Fruit fly (Drosophila melanogaster) whole organism, embryonic: ENCODE measurements around the gene CRIF.

Experiments
- Abd-B ChIP-seq: fragments of 200-800 bp; sonication (Bioruptor generic); optimal IDR thresholded peaks from 2 replicates; lab custom pipeline; 2018; ENCODE audit warnings: missing biosample characterization, mild to moderate bottlenecking, missing genetic modification characterization, moderate library complexity
- Atf-2 ChIP-seq: fragments of 200-800 bp; sonication (Bioruptor generic); optimal IDR thresholded peaks from 2 replicates; lab custom pipeline; 2016; ENCODE audit warnings: missing biosample characterization, missing genetic modification characterization
- Blimp-1 ChIP-seq: fragments of 200-800 bp; sonication (Bioruptor generic); optimal IDR thresholded peaks from 3 replicates; lab custom pipeline; 2018; ENCODE audit warnings: missing biosample characterization, missing genetic modification characterization, mild to moderate bottlenecking, moderate library complexity, missing genetic modification reagents
- Bteb2 ChIP-seq: fragments of 200-800 bp; sonication (Bioruptor generic); optimal IDR thresholded peaks from 2 replicates; lab custom pipeline; 2016; ENCODE audit warnings: missing biosample characterization, missing genetic modification characterization
- C15 ChIP-seq: fragments of 200-800 bp; sonication (Bioruptor generic); IDR thresholded peaks from 3 replicates; pipeline ENCODE4 v1.3.6; 2022; ENCODE audit warnings: missing biosample characterization, missing genetic modification characterization
- CG10565 ChIP-seq: fragments of 200-800 bp; sonication (Bioruptor generic); optimal IDR thresholded peaks from 3 replicates; lab custom pipeline; 2016; ENCODE audit warnings: missing biosample characterization, mild to moderate bottlenecking, missing genetic modification characterization
- CG11093 ChIP-seq: fragments of 200-800 bp; sonication (Bioruptor generic); IDR thresholded peaks from 3 replicates; pipeline ENCODE4 v1.3.6; 2022; ENCODE audit warnings: missing biosample characterization, missing genetic modification characterization
- CG11456 ChIP-seq: fragments of 200-800 bp; sonication (Bioruptor generic); IDR thresholded peaks from 3 replicates; pipeline ENCODE4 v1.3.6; 2022; ENCODE audit warnings: missing biosample characterization, missing genetic modification characterization
- CG12071 ChIP-seq: fragments of 200-800 bp; sonication (Bioruptor generic); optimal IDR thresholded peaks from 3 replicates; lab custom pipeline; 2018; ENCODE audit warnings: missing biosample characterization, mild to moderate bottlenecking, missing genetic modification characterization
- CG12104 ChIP-seq: fragments of 200-800 bp; sonication (Bioruptor generic); optimal IDR thresholded peaks from 3 replicates; lab custom pipeline; 2016; ENCODE audit warnings: missing biosample characterization, missing genetic modification characterization
- CG13296 ChIP-seq: fragments of 200-800 bp; sonication (Bioruptor generic); optimal IDR thresholded peaks from 3 replicates; lab custom pipeline; 2018; ENCODE audit warnings: missing biosample characterization, mild to moderate bottlenecking, missing genetic modification characterization
- CG14441 ChIP-seq: fragments of 200-800 bp; sonication (Bioruptor generic); IDR thresholded peaks from 2 replicates; pipeline ENCODE4 v1.3.6; 2022; ENCODE audit warnings: missing biosample characterization, missing genetic modification characterization
- CG15269 ChIP-seq: fragments of 200-800 bp; sonication (Bioruptor generic); optimal IDR thresholded peaks from 2 replicates; lab custom pipeline; 2018; ENCODE audit warnings: missing biosample characterization, mild to moderate bottlenecking, missing genetic modification characterization, moderate library complexity
- CG15696 ChIP-seq: fragments of 200-800 bp; sonication (Bioruptor generic); optimal IDR thresholded peaks from 2 replicates; lab custom pipeline; 2019; ENCODE audit warnings: missing biosample characterization, mild to moderate bottlenecking, missing genetic modification characterization, moderate library complexity
- CG30431 ChIP-seq: fragments of 200-800 bp; sonication (Bioruptor generic); optimal IDR thresholded peaks from 2 replicates; lab custom pipeline; 2017; ENCODE audit warnings: missing biosample characterization, missing genetic modification characterization
- CG33213 ChIP-seq: fragments of 200-800 bp; sonication (Bioruptor generic); optimal IDR thresholded peaks from 3 replicates; lab custom pipeline; 2016; ENCODE audit warnings: missing biosample characterization, missing genetic modification characterization
- CG3407 ChIP-seq: fragments of 200-800 bp; sonication (Bioruptor generic); optimal IDR thresholded peaks from 2 replicates; lab custom pipeline; 2018; ENCODE audit warnings: missing biosample characterization, mild to moderate bottlenecking, missing genetic modification characterization
- CG43689 ChIP-seq: fragments of 200-800 bp; sonication (Bioruptor generic); IDR thresholded peaks from 2 replicates; pipeline ENCODE4 v1.3.6; 2022; ENCODE audit warnings: missing biosample characterization, missing genetic modification characterization
- CG8089 ChIP-seq: fragments of 200-800 bp; sonication (Bioruptor generic); optimal IDR thresholded peaks from 3 replicates; lab custom pipeline; 2016; ENCODE audit warnings: missing biosample characterization, missing genetic modification characterization
- CHES-1-like ChIP-seq: fragments of 200-800 bp; sonication (Bioruptor generic); optimal IDR thresholded peaks from 2 replicates; lab custom pipeline; 2016; ENCODE audit warnings: missing biosample characterization, missing genetic modification characterization
- Dek ChIP-seq: fragments of 200-800 bp; sonication (Bioruptor generic); optimal IDR thresholded peaks from 3 replicates; lab custom pipeline; 2019; ENCODE audit warnings: missing biosample characterization, mild to moderate bottlenecking, missing genetic modification characterization, moderate library complexity
- Dip2 ChIP-seq: fragments of 200-800 bp; sonication (Bioruptor generic); IDR thresholded peaks from 2 replicates; pipeline ENCODE4 v1.3.6; 2022; ENCODE audit warnings: missing biosample characterization, missing genetic modification characterization
- HmgD ChIP-seq: fragments of 200-800 bp; sonication (Bioruptor generic); optimal IDR thresholded peaks from 3 replicates; lab custom pipeline; 2016; ENCODE audit warnings: missing biosample characterization, missing genetic modification characterization
- NfI ChIP-seq: fragments of 200-800 bp; sonication (Bioruptor generic); optimal IDR thresholded peaks from 3 replicates; lab custom pipeline; 2018; ENCODE audit warnings: missing biosample characterization, mild to moderate bottlenecking, missing genetic modification characterization, moderate library complexity
- Sox102F ChIP-seq: fragments of 200-800 bp; sonication (Bioruptor generic); optimal IDR thresholded peaks from 2 replicates; lab custom pipeline; 2018; ENCODE audit warnings: missing biosample characterization, mild to moderate bottlenecking, missing genetic modification characterization, moderate library complexity
- Sry-β ChIP-seq: fragments of 200-800 bp; sonication (Bioruptor generic); optimal IDR thresholded peaks from 2 replicates; lab custom pipeline; 2018; ENCODE audit warnings: missing biosample characterization, mild to moderate bottlenecking, missing genetic modification characterization, moderate library complexity
- Ssrp ChIP-seq: fragments of 200-800 bp; sonication (Bioruptor generic); optimal IDR thresholded peaks from 2 replicates; lab custom pipeline; 2018; ENCODE audit warnings: missing biosample characterization, mild to moderate bottlenecking, missing genetic modification characterization, moderate library complexity
- Vsx1 ChIP-seq: fragments of 200-800 bp; sonication (Bioruptor generic); optimal IDR thresholded peaks from 2 replicates; lab custom pipeline; 2017; ENCODE audit warnings: missing biosample characterization, mild to moderate bottlenecking, missing genetic modification characterization, missing genetic modification reagents
- bowl ChIP-seq: fragments of 200-800 bp; sonication (Bioruptor generic); IDR thresholded peaks from 2 replicates; pipeline ENCODE4 v1.3.6; 2022; ENCODE audit warnings: missing biosample characterization, missing genetic modification characterization
- bsh ChIP-seq, 2 experiments: fragments of 200-800 bp; sonication (Bioruptor generic); optimal IDR thresholded peaks; 2 replicates each; lab custom pipeline; 2017 to 2018; ENCODE audit warnings: mild to moderate bottlenecking in 2 of 2, missing biosample characterization in 2 of 2, missing genetic modification characterization in 2 of 2, moderate library complexity in 1 of 2
- btn ChIP-seq: fragments of 200-800 bp; sonication (Bioruptor generic); optimal IDR thresholded peaks from 2 replicates; lab custom pipeline; 2016; ENCODE audit warnings: missing biosample characterization, missing genetic modification characterization
- danr ChIP-seq: fragments of 200-800 bp; sonication (Bioruptor generic); IDR thresholded peaks from 2 replicates; pipeline ENCODE4 v1.3.6; 2022; ENCODE audit warnings: missing biosample characterization, missing genetic modification characterization
- dpn ChIP-seq, 2 experiments: fragments of 200-800 bp; sonication (Bioruptor generic); optimal IDR thresholded peaks; 3 replicates each; lab custom pipeline; 2016; ENCODE audit warnings: missing biosample characterization in 2 of 2, missing genetic modification characterization in 2 of 2
- ewg ChIP-seq: fragments of 200-800 bp; sonication (Bioruptor generic); optimal IDR thresholded peaks from 3 replicates; lab custom pipeline; 2017; ENCODE audit warnings: mild to moderate bottlenecking, missing biosample characterization, missing genetic modification reagents, missing genetic modification characterization
- jigr1 ChIP-seq: fragments of 200-800 bp; sonication (Bioruptor generic); IDR thresholded peaks from 3 replicates; pipeline ENCODE4 v1.3.6; 2022; ENCODE audit warnings: missing biosample characterization, missing genetic modification characterization
- klu ChIP-seq: fragments of 200-800 bp; sonication (Bioruptor generic); IDR thresholded peaks from 2 replicates; pipeline ENCODE4 v1.3.6; 2022; ENCODE audit warnings: missing biosample characterization, missing genetic modification characterization
- lmd ChIP-seq: fragments of 200-800 bp; sonication (Bioruptor generic); IDR thresholded peaks from 2 replicates; pipeline ENCODE4 v1.3.6; 2022; ENCODE audit warnings: missing biosample characterization, missing genetic modification characterization
- lola ChIP-seq, 3 experiments: fragments of >200 bp in 2 of 3; fragments of 200-800 bp in 1 of 3; sonication (Bioruptor generic) in 1 of 3; optimal IDR thresholded peaks; 2 replicates each; lab custom pipeline; 2017 to 2019; ENCODE audit warnings: missing biosample characterization in 3 of 3, missing genetic modification characterization in 3 of 3, mild to moderate bottlenecking in 1 of 3, moderate library complexity in 1 of 3
- maf-S ChIP-seq: fragments of 200-800 bp; sonication (Bioruptor generic); optimal IDR thresholded peaks from 2 replicates; lab custom pipeline; 2016; ENCODE audit warnings: missing biosample characterization, missing genetic modification characterization
- mirr ChIP-seq: fragments of 200-800 bp; sonication (Bioruptor generic); optimal IDR thresholded peaks from 3 replicates; lab custom pipeline; 2018; ENCODE audit warnings: missing biosample characterization, mild to moderate bottlenecking, missing genetic modification characterization
- mld ChIP-seq: fragments of 200-800 bp; sonication (Bioruptor generic); IDR thresholded peaks from 3 replicates; pipeline ENCODE4 v1.3.6; 2022; ENCODE audit warnings: missing biosample characterization, missing genetic modification characterization; ENCODE audit not compliant: partially characterized antibody
- nom ChIP-seq: fragments of 200-800 bp; sonication (Bioruptor generic); optimal IDR thresholded peaks from 2 replicates; lab custom pipeline; 2017; ENCODE audit warnings: missing biosample characterization, missing genetic modification characterization, mild to moderate bottlenecking, moderate library complexity, missing genetic modification reagents
- oc ChIP-seq: fragments of 200-800 bp; sonication (Bioruptor generic); optimal IDR thresholded peaks from 2 replicates; lab custom pipeline; 2018; ENCODE audit warnings: missing biosample characterization, mild to moderate bottlenecking, missing genetic modification characterization, moderate library complexity
- otp ChIP-seq: fragments of 200-800 bp; sonication (Bioruptor generic); IDR thresholded peaks from 3 replicates; pipeline ENCODE4, ENCODE4 v1.3.6; 2022; ENCODE audit warnings: missing biosample characterization, missing genetic modification characterization
- pum ChIP-seq: fragments of 200-800 bp; sonication (Bioruptor generic); optimal IDR thresholded peaks from 2 replicates; lab custom pipeline; 2016; ENCODE audit warnings: missing biosample characterization, missing genetic modification characterization
- seq ChIP-seq: fragments of 200-800 bp; sonication (Bioruptor generic); IDR thresholded peaks from 2 replicates; pipeline ENCODE4 v1.3.6; 2022; ENCODE audit warnings: missing biosample characterization, missing genetic modification characterization
- sim ChIP-seq: fragments of 200-800 bp; sonication (Bioruptor generic); IDR thresholded peaks from 2 replicates; pipeline ENCODE4 v1.3.6; 2022; ENCODE audit warnings: missing biosample characterization, missing genetic modification characterization
- slou ChIP-seq: fragments of 200-800 bp; sonication (Bioruptor generic); optimal IDR thresholded peaks from 3 replicates; lab custom pipeline; 2016; ENCODE audit warnings: missing biosample characterization, missing genetic modification characterization
- ssp ChIP-seq: fragments of 200-800 bp; sonication (Bioruptor generic); IDR thresholded peaks from 2 replicates; pipeline ENCODE4 v1.3.6; 2022; ENCODE audit warnings: missing biosample characterization, missing genetic modification characterization
- toy ChIP-seq: fragments of 200-800 bp; sonication (Bioruptor generic); IDR thresholded peaks from 2 replicates; pipeline ENCODE4 v1.3.6; 2022; ENCODE audit warnings: missing biosample characterization, missing genetic modification characterization
- zen2 ChIP-seq: fragments of 200-800 bp; sonication (Bioruptor generic); IDR thresholded peaks from 3 replicates; pipeline ENCODE4 v1.3.6; 2022; ENCODE audit warnings: missing biosample characterization, missing genetic modification characterization; ENCODE audit not compliant: partially characterized antibody
- zfh1 ChIP-seq: fragments of 200-800 bp; sonication (Bioruptor generic); IDR thresholded peaks from 3 replicates; pipeline ENCODE4 v1.3.6; 2022; ENCODE audit warnings: missing biosample characterization, missing genetic modification characterization

Gene CRIF

dm6 chr3L:21584683-21585082 is 16.0 kb upstream of the CRIF start (continued):
- no peak for TF ChIP-seq zfh1 (GFP tag; lab: Robert Waterston, UW)
- no peak for TF ChIP-seq CG15269
- peak; percentile 91 for TF ChIP-seq seq (GFP tag; lab: Robert Waterston, UW)
- TF ChIP-seq NfI (GFP tag; lab: Kevin White, UChicago), result no peak
- no peak for TF ChIP-seq Dek (tag; lab: Kevin White, UChicago)
- no peak for TF ChIP-seq bsh (GFP tag; optimal IDR thresholded peaks at IDR 0.05; lab: Kevin White, UChicago)
- no peak for TF ChIP-seq CG15696 (tag; lab: Kevin White, UChicago)
- no peak for TF ChIP-seq CG43689 (GFP tag; lab: Robert Waterston, UW)
- TF ChIP-seq C15 (GFP tag; lab: Robert Waterston, UW), result no peak
- TF ChIP-seq Ssrp (tag; lab: Kevin White, UChicago), result no peak
- no peak for TF ChIP-seq CG12104 (GFP tag; lab: Kevin White, UChicago)
- no peak for TF ChIP-seq CG11456
- no peak for TF ChIP-seq Bteb2 (GFP tag; lab: Kevin White, UChicago)
- no peak for TF ChIP-seq CG8089 (GFP tag; lab: Kevin White, UChicago)
- TF ChIP-seq CG3407 (GFP tag; lab: Kevin White, UChicago), result no peak
- no peak for TF ChIP-seq bowl (GFP tag; lab: Robert Waterston, UW)
- no peak for TF ChIP-seq Sry-β (GFP tag; lab: Kevin White, UChicago)
- TF ChIP-seq klu (GFP tag; lab: Robert Waterston, UW), result no peak
- no peak for TF ChIP-seq CG12071 (GFP tag; lab: Kevin White, UChicago)
- TF ChIP-seq nom (GFP tag; lab: Kevin White, UChicago), result peak; percentile 35
- TF ChIP-seq ewg, result no peak
- no peak for TF ChIP-seq danr (GFP tag; lab: Robert Waterston, UW)
- no peak for TF ChIP-seq lmd (GFP tag; lab: Robert Waterston, UW)
- no peak for TF ChIP-seq Dip2
- no peak for TF ChIP-seq sim (GFP tag; lab: Robert Waterston, UW)
- TF ChIP-seq Vsx1, result no peak
- TF ChIP-seq CG30431 (GFP tag; lab: Kevin White, UChicago), result no peak
- no peak for TF ChIP-seq CG33213 (GFP tag; lab: Kevin White, UChicago)
- no peak for TF ChIP-seq CG10565 (GFP tag; lab: Kevin White, UChicago)
- TF ChIP-seq Blimp-1, result no peak
- TF ChIP-seq Abd-B, result no peak
- TF ChIP-seq CG14441, result peak; percentile 16; the same call in 1 of the 2 replicates
- TF ChIP-seq Sox102F (GFP tag; lab: Kevin White, UChicago), result no peak
- no peak for TF ChIP-seq Atf-2 (GFP tag; lab: Kevin White, UChicago)
- no peak for TF ChIP-seq slou (GFP tag; lab: Kevin White, UChicago)
- no peak for TF ChIP-seq mirr (GFP tag; lab: Kevin White, UChicago)
- no peak for TF ChIP-seq maf-S (GFP tag; lab: Kevin White, UChicago)
- TF ChIP-seq jigr1 (GFP tag; lab: Robert Waterston, UW), result no peak
- TF ChIP-seq CG13296 (GFP tag; lab: Kevin White, UChicago), result no peak
- no peak for TF ChIP-seq HmgD (GFP tag; lab: Kevin White, UChicago)
- TF ChIP-seq dpn (GFP tag; optimal IDR thresholded peaks at IDR 0.05; lab: Kevin White, UChicago), result no peak
- no peak for TF ChIP-seq btn (GFP tag; lab: Kevin White, UChicago)
- no peak for TF ChIP-seq lola (GFP tag; optimal IDR thresholded peaks at IDR 0.05; lab: Kevin White, UChicago)
- peak; percentile 39 for TF ChIP-seq oc (tag; lab: Kevin White, UChicago)
- no peak for TF ChIP-seq CG11093 (GFP tag; lab: Robert Waterston, UW)
- TF ChIP-seq zen2, result no peak; the same call in 2 of the 3 replicates
- no peak for TF ChIP-seq pum (GFP tag; lab: Kevin White, UChicago)
- no peak for TF ChIP-seq ssp (GFP tag; lab: Robert Waterston, UW)
- TF ChIP-seq mld (GFP tag; lab: Robert Waterston, UW), result no peak
- peak; percentile 22; the same call in 1 of the 3 replicates for TF ChIP-seq otp
- TF ChIP-seq CHES-1-like (GFP tag; lab: Kevin White, UChicago), result no peak
- no peak for TF ChIP-seq toy (GFP tag; lab: Robert Waterston, UW)
